Worm (Caenorhabditis elegans) whole organism, L4 larva: ENCODE data around the gene F08H9.3.

ENCODE experiments used
- F10B5.3 ChIP-seq: sonication (generic microtip); optimal IDR thresholded peaks from 2 replicates; lab custom pipeline; 2016; ENCODE audit warnings: mild to moderate bottlenecking, missing genetic modification characterization, missing compliant biosample characterization
- F49E8.2 ChIP-seq: sonication (generic microtip); optimal IDR thresholded peaks from 2 replicates; lab custom pipeline; 2016; ENCODE audit warnings: missing compliant biosample characterization, mild to moderate bottlenecking, missing genetic modification characterization, borderline replicate concordance
- R02D3.7 ChIP-seq: fragments of 150-350 bp; sonication (generic microtip); optimal IDR thresholded peaks from 3 replicates; lab custom pipeline; 2014; ENCODE audit warnings: missing biosample characterization, missing genetic modification characterization
- T26A8.4 ChIP-seq: fragments of 200-800 bp; sonication (Bioruptor generic); IDR thresholded peaks from 2 replicates; pipeline ENCODE4 v1.3.6; 2022; ENCODE audit warnings: missing genetic modification characterization, missing compliant biosample characterization
- Y105C5A.15 ChIP-seq: fragments of 200-800 bp; sonication (Bioruptor generic); IDR thresholded peaks from 2 replicates; pipeline ENCODE4 v1.3.6; 2022; ENCODE audit warnings: missing genetic modification characterization, missing compliant biosample characterization
- ZK337.2 ChIP-seq: fragments of 200-800 bp; sonication (Bioruptor generic); IDR thresholded peaks from 2 replicates; pipeline ENCODE4 v1.3.6; 2022; ENCODE audit warnings: missing genetic modification reagents, missing genetic modification characterization, missing compliant biosample characterization
- aha-1 ChIP-seq: fragments of 150-350 bp; peaks from one replicate; lab custom pipeline; 2014; ENCODE audit warnings: missing biosample characterization, missing genetic modification characterization
- ama-1 ChIP-seq: fragments of 150-350 bp; optimal IDR thresholded peaks from 2 replicates; lab custom pipeline; 2014; ENCODE audit warnings: inconsistent platforms, mixed read lengths
- arid-1 ChIP-seq: fragments of 200-800 bp; sonication (Bioruptor generic); conservative IDR thresholded peaks from 2 replicates; pipeline ENCODE4 v1.3.6; 2022; ENCODE audit warnings: missing genetic modification reagents, missing genetic modification characterization, missing compliant biosample characterization
- ceh-28 ChIP-seq: fragments of 150-350 bp; optimal IDR thresholded peaks from 2 replicates; lab custom pipeline; 2014; ENCODE audit warnings: missing biosample characterization, missing genetic modification reagents, missing genetic modification characterization
- ceh-32 ChIP-seq: sonication (generic microtip); optimal IDR thresholded peaks from 2 replicates; lab custom pipeline; 2016; ENCODE audit warnings: mild to moderate bottlenecking, missing genetic modification characterization, missing compliant biosample characterization; ENCODE audit not compliant: poor library complexity
- ceh-44 ChIP-seq: fragments of 200-800 bp; sonication (Bioruptor generic); IDR thresholded peaks from 2 replicates; pipeline ENCODE4 v1.3.6; 2022; ENCODE audit warnings: missing genetic modification reagents, missing genetic modification characterization, missing compliant biosample characterization
- ceh-82 ChIP-seq: sonication (generic microtip); optimal IDR thresholded peaks from 2 replicates; lab custom pipeline; 2017; ENCODE audit warnings: missing biosample characterization, missing genetic modification characterization
- ctbp-1 ChIP-seq: fragments of 200-800 bp; sonication (Bioruptor generic); IDR thresholded peaks from 2 replicates; pipeline ENCODE4 v1.3.6; 2022; ENCODE audit warnings: missing genetic modification reagents, missing genetic modification characterization, missing compliant biosample characterization
- daf-12 ChIP-seq: fragments of 150-350 bp; optimal IDR thresholded peaks from 2 replicates; lab custom pipeline; 2014; ENCODE audit warnings: missing biosample characterization, missing genetic modification reagents, missing genetic modification characterization
- daf-16 ChIP-seq, 3 experiments: sonication (generic microtip); optimal IDR thresholded peaks; 2 replicates each; lab custom pipeline; 2016 to 2017; ENCODE audit warnings: missing genetic modification characterization in 3 of 3, missing genetic modification reagents in 3 of 3, mild to moderate bottlenecking in 2 of 3, missing compliant biosample characterization in 2 of 3, missing biosample characterization in 1 of 3, moderate library complexity in 1 of 3
- daf-8 ChIP-seq: fragments of 200-800 bp; sonication (Bioruptor generic); IDR thresholded peaks from 2 replicates; pipeline ENCODE4 v1.3.6; 2022; ENCODE audit warnings: missing genetic modification characterization, missing compliant biosample characterization
- dmd-6 ChIP-seq: fragments of 200-800 bp; sonication (Bioruptor generic); IDR thresholded peaks from 2 replicates; pipeline ENCODE4 v1.3.6; 2022; ENCODE audit warnings: missing genetic modification reagents, missing genetic modification characterization, missing compliant biosample characterization
- dmd-8 ChIP-seq: fragments of 200-800 bp; sonication (Bioruptor generic); IDR thresholded peaks from 2 replicates; pipeline ENCODE4 v1.3.6; 2022; ENCODE audit warnings: missing genetic modification characterization, missing compliant biosample characterization
- dmd-9 ChIP-seq: fragments of 200-800 bp; sonication (Bioruptor generic); IDR thresholded peaks from 2 replicates; pipeline ENCODE4 v1.3.6; 2022; ENCODE audit warnings: missing genetic modification reagents, missing genetic modification characterization, missing compliant biosample characterization
- egl-43 ChIP-seq: fragments of 200-800 bp; sonication (Bioruptor generic); IDR thresholded peaks from 2 replicates; pipeline ENCODE4 v1.3.6; 2022; ENCODE audit warnings: missing genetic modification reagents, missing genetic modification characterization, missing compliant biosample characterization
- fos-1 ChIP-seq: fragments of 150-350 bp; optimal IDR thresholded peaks from 2 replicates; lab custom pipeline; 2014; ENCODE audit warnings: missing biosample characterization, missing genetic modification characterization
- gei-8 ChIP-seq: fragments of 200-800 bp; sonication (Bioruptor generic); optimal IDR thresholded peaks from 2 replicates; lab custom pipeline; 2018; ENCODE audit warnings: mild to moderate bottlenecking, missing genetic modification characterization, missing compliant biosample characterization
- hlh-11 ChIP-seq: fragments of 200-800 bp; sonication (Bioruptor generic); optimal IDR thresholded peaks from 2 replicates; lab custom pipeline; 2018; ENCODE audit warnings: mild to moderate bottlenecking, missing genetic modification characterization, missing compliant biosample characterization
- jun-1 ChIP-seq: fragments of 150-350 bp; optimal IDR thresholded peaks from 2 replicates; lab custom pipeline; 2014; ENCODE audit warnings: missing biosample characterization, missing genetic modification reagents, missing genetic modification characterization
- lin-1 ChIP-seq: fragments of 200-800 bp; sonication (Bioruptor generic); IDR thresholded peaks from 2 replicates; pipeline ENCODE4 v1.3.6; 2022; ENCODE audit warnings: missing genetic modification reagents, missing genetic modification characterization, missing compliant biosample characterization
- lin-29 ChIP-seq: fragments of 200-800 bp; sonication (Bioruptor generic); IDR thresholded peaks from 2 replicates; pipeline ENCODE4 v1.3.6; 2022; ENCODE audit warnings: missing genetic modification reagents, missing genetic modification characterization, missing compliant biosample characterization
- madf-5 ChIP-seq, 2 experiments: fragments of 200-800 bp; sonication (Bioruptor generic); IDR thresholded peaks; 2 replicates each; pipeline ENCODE4 v1.3.6; 2022; ENCODE audit warnings: missing compliant biosample characterization in 2 of 2, missing genetic modification characterization in 2 of 2
- madf-9 ChIP-seq: fragments of 200-800 bp; sonication (Bioruptor generic); conservative IDR thresholded peaks from 2 replicates; pipeline ENCODE4 v1.3.6; 2022; ENCODE audit warnings: missing genetic modification reagents, missing genetic modification characterization, missing compliant biosample characterization
- mdl-1 ChIP-seq, 2 experiments: fragments of 150-350 bp in 1 of 2; sonication (generic microtip) in 1 of 2; optimal IDR thresholded peaks; 2 replicates each; lab custom pipeline; 2014 to 2017; ENCODE audit warnings: missing biosample characterization in 2 of 2, missing genetic modification characterization in 2 of 2
- mes-2 ChIP-seq: sonication (generic microtip); optimal IDR thresholded peaks from 2 replicates; lab custom pipeline; 2016; ENCODE audit warnings: missing genotype, mild to moderate bottlenecking, missing genetic modification characterization, missing compliant biosample characterization; ENCODE audit not compliant: poor library complexity, severe bottlenecking
- mxl-2 ChIP-seq: fragments of 200-800 bp; sonication (Bioruptor generic); conservative IDR thresholded peaks from 2 replicates; pipeline ENCODE4 v1.3.6; 2022; ENCODE audit warnings: missing genetic modification reagents, missing genetic modification characterization, missing compliant biosample characterization
- mxl-3 ChIP-seq: fragments of 200-800 bp; sonication (Bioruptor generic); optimal IDR thresholded peaks from 2 replicates; lab custom pipeline; 2018; ENCODE audit warnings: mild to moderate bottlenecking, missing genetic modification characterization, missing compliant biosample characterization
- nhr-25 ChIP-seq: sonication (generic microtip); optimal IDR thresholded peaks from 2 replicates; lab custom pipeline; 2017; ENCODE audit warnings: missing genetic modification characterization, mild to moderate bottlenecking, missing compliant biosample characterization, antibody characterized with exemption, moderate library complexity, borderline replicate concordance; ENCODE audit not compliant: insufficient read depth
- nhr-28 ChIP-seq: fragments of 150-350 bp; optimal IDR thresholded peaks from 2 replicates; lab custom pipeline; 2014; ENCODE audit warnings: missing biosample characterization, missing genetic modification characterization
- nhr-42 ChIP-seq: fragments of 200-800 bp; sonication (Bioruptor generic); IDR thresholded peaks from 2 replicates; pipeline ENCODE4 v1.3.6; 2022; ENCODE audit warnings: missing genetic modification characterization, missing compliant biosample characterization
- php-3 ChIP-seq: fragments of 200-800 bp; sonication (Bioruptor generic); IDR thresholded peaks from 2 replicates; pipeline ENCODE4 v1.3.6; 2022; ENCODE audit warnings: missing genetic modification reagents, missing genetic modification characterization, missing compliant biosample characterization
- rbr-2 ChIP-seq: sonication (generic microtip); optimal IDR thresholded peaks from 2 replicates; lab custom pipeline; 2016; ENCODE audit warnings: missing genotype, missing genetic modification characterization, missing compliant biosample characterization
- sdz-12 ChIP-seq: fragments of 200-800 bp; sonication (Bioruptor generic); optimal IDR thresholded peaks from 2 replicates; lab custom pipeline; 2018; ENCODE audit warnings: mild to moderate bottlenecking, missing genetic modification characterization, missing compliant biosample characterization
- snpc-4 ChIP-seq: fragments of 150-350 bp; optimal IDR thresholded peaks from 2 replicates; lab custom pipeline; 2014; ENCODE audit warnings: missing biosample characterization, missing genetic modification characterization
- tag-97 ChIP-seq: fragments of 200-800 bp; sonication (Bioruptor generic); IDR thresholded peaks from 2 replicates; pipeline ENCODE4 v1.3.6; 2022; ENCODE audit warnings: missing genetic modification characterization, missing compliant biosample characterization
- tra-1 ChIP-seq: fragments of 200-800 bp; sonication (Bioruptor generic); IDR thresholded peaks from 2 replicates; pipeline ENCODE4 v1.3.6; 2022; ENCODE audit warnings: missing genetic modification reagents, missing genetic modification characterization, missing compliant biosample characterization
- unc-62 ChIP-seq, 3 experiments: fragments of 150-350 bp in 1 of 3; sonication (generic microtip); optimal IDR thresholded peaks in 2 of 3; peaks in 1 of 3; 1 replicate in 1 of 3; 2 replicates in 2 of 3; lab custom pipeline; 2014 to 2017; ENCODE audit warnings: missing biosample characterization in 3 of 3, missing genetic modification characterization in 3 of 3, missing genetic modification reagents in 3 of 3, missing genotype in 1 of 3
- zag-1 ChIP-seq: fragments of 150-350 bp; optimal IDR thresholded peaks from 2 replicates; lab custom pipeline; 2014; ENCODE audit warnings: missing biosample characterization, missing genetic modification characterization
- ztf-11 ChIP-seq: fragments of 150-350 bp; optimal IDR thresholded peaks from 2 replicates; lab custom pipeline; 2014; ENCODE audit warnings: missing biosample characterization, missing genetic modification characterization

F08H9.3 gene

ce11 chrV:14468931-14469330, 5.8 kb upstream of the F08H9.3 start, which contains the start of gene clec-57:
Gene clec-57, plus strand, starts transcription at chrV:14469231.
- TF ChIP-seq ceh-82 (no peak), unc-62 (GFP tag; optimal IDR thresholded peaks at IDR 0.05 in 1 of 2; lab: Kevin White, UChicago) (peak in 1 of 2 experiments; percentile 88), unc-62 (tag; optimal IDR thresholded peaks at IDR 0.05; lab: Kevin White, UChicago) (no peak)

- TF ChIP-seq nhr-25 (peak; percentile 21), tag-97 (GFP tag; lab: Robert Waterston, UW) (no peak), hlh-11 (peak; percentile 77), ztf-11 (tag; lab: Kevin White, UChicago) (no peak), F10B5.3 (tag; lab: Kevin White, UChicago) (peak; percentile 37), nhr-42 (GFP tag; lab: Robert Waterston, UW) (peak; percentile 63; the same call in 1 of the 2 replicates), lin-1 (GFP tag; lab: Robert Waterston, UW) (peak; percentile 68; the same call in 1 of the 2 replicates), R02D3.7 (tag; lab: Kevin White, UChicago) (no peak), mes-2 (tag; lab: Kevin White, UChicago) (peak; percentile 75), Y105C5A.15 (GFP tag; lab: Robert Waterston, UW) (0 out of 2 replicates have a peak, but pooled peaks have one; percentile 30), fos-1 (tag; lab: Kevin White, UChicago) (no peak), T26A8.4 (GFP tag; lab: Robert Waterston, UW) (peak; percentile 86), dmd-8 (GFP tag; lab: Robert Waterston, UW) (0 out of 2 replicates have a peak, but pooled peaks have one; percentile 64), ctbp-1 (GFP tag; lab: Robert Waterston, UW) (peak; percentile 33; the same call in 1 of the 2 replicates), madf-5 (GFP tag; IDR thresholded peaks at IDR 0.05; lab: Robert Waterston, UW) (no peak), gei-8 (GFP tag; lab: Kevin White, UChicago) (no peak), egl-43 (GFP tag; lab: Robert Waterston, UW) (peak; percentile 77), dmd-9 (GFP tag; lab: Robert Waterston, UW) (no peak), dmd-6 (peak; percentile 37), mxl-3 (peak; percentile 7), ceh-44 (GFP tag; lab: Robert Waterston, UW) (0 out of 2 replicates have a peak, but pooled peaks have one; percentile 58), aha-1 (tag; lab: Kevin White, UChicago) (peak; percentile 82), mdl-1 (tag; optimal IDR thresholded peaks at IDR 0.05; lab: Kevin White, UChicago) (no peak), lin-29 (GFP tag; lab: Robert Waterston, UW) (no peak), sdz-12 (GFP tag; lab: Kevin White, UChicago) (no peak), zag-1 (tag; lab: Kevin White, UChicago) (no peak), ceh-28 (tag; lab: Kevin White, UChicago) (no peak), madf-9 (GFP tag; lab: Robert Waterston, UW) (no peak), tra-1 (GFP tag; lab: Robert Waterston, UW) (peak; percentile 40), daf-16 (GFP tag; optimal IDR thresholded peaks at IDR 0.05; lab: Kevin White, UChicago) (peak; percentile 49 to 67), daf-16 (tag; optimal IDR thresholded peaks at IDR 0.05; lab: Kevin White, UChicago) (peak; percentile 69), arid-1 (GFP tag; lab: Robert Waterston, UW) (0 out of 2 replicates have a peak, but pooled peaks have one; percentile 26), nhr-28 (no peak), F49E8.2 (tag; lab: Kevin White, UChicago) (peak; percentile 65), mxl-2 (no peak), php-3 (peak; percentile 61; the same call in 1 of the 2 replicates), daf-8 (GFP tag; lab: Robert Waterston, UW) (no peak), ama-1 (lab: Kevin White, UChicago) (no peak), ZK337.2 (GFP tag; lab: Robert Waterston, UW) (0 out of 2 replicates have a peak, but pooled peaks have one; percentile 17), rbr-2 (tag; lab: Kevin White, UChicago) (peak; percentile 35), ceh-32 (tag; lab: Kevin White, UChicago) (no peak), daf-12 (tag; lab: Kevin White, UChicago) (no peak), unc-62 (GFP tag; optimal IDR thresholded peaks at IDR 0.05 in 1 of 2; lab: Kevin White, UChicago) (peak in 1 of 2 experiments; percentile 24), unc-62 (tag; optimal IDR thresholded peaks at IDR 0.05; lab: Kevin White, UChicago) (no peak), ceh-82 (no peak), jun-1 (tag; lab: Kevin White, UChicago) (no peak), snpc-4 (tag; lab: Kevin White, UChicago) (peak; percentile 85)
Observed at ce11 chrV:14468196-14468874, 5.2 kb upstream of the F08H9.3 start, which contains the start of gene srz-97. Gene srz-97, minus strand, starts transcription at chrV:14468246.
